Fruit fly (Drosophila melanogaster): ENCODE results near the gene CG31019.

dm6 chr3R:30600154-30601009 is 3.6 kb downstream of the CG31019 start:
- peak; percentile 77 for TF ChIP-seq CG9948 (tag; optimal IDR thresholded peaks at IDR 0.05)
- TF ChIP-seq CG14655 (GFP tag; optimal IDR thresholded peaks at IDR 0.05) = peak; percentile 87
- peak; percentile 95 for TF ChIP-seq CG12605 (GFP tag; IDR thresholded peaks at IDR 0.05)
- TF ChIP-seq CG34367 (tag; optimal IDR thresholded peaks at IDR 0.05) = peak; percentile 78

All from whole organism, pupa.